Worm (Caenorhabditis elegans) whole organism, L3 larva: ENCODE data around the gene pgp-3.
A peak's percentile ranks its signal among the peaks of the same experiment; 100 is the strongest.

Experiments used
- R02D3.7 ChIP-seq: fragments of 150-350 bp; optimal IDR thresholded peaks from 2 replicates; lab custom pipeline; 2014; ENCODE audit warnings: missing biosample characterization, missing genetic modification characterization
- ZK546.5 ChIP-seq: sonication (generic microtip); optimal IDR thresholded peaks from 2 replicates; lab custom pipeline; 2017; ENCODE audit warnings: missing biosample characterization, missing genetic modification characterization
- aly-2 ChIP-seq: fragments of 150-350 bp; optimal IDR thresholded peaks from 2 replicates; lab custom pipeline; 2014; ENCODE audit warnings: missing biosample characterization, missing genetic modification characterization
- ama-1 ChIP-seq: fragments of 150-350 bp; optimal IDR thresholded peaks from 2 replicates; lab custom pipeline; 2018
- ceh-28 ChIP-seq: fragments of 150-350 bp; optimal IDR thresholded peaks from 2 replicates; lab custom pipeline; 2014; ENCODE audit warnings: missing biosample characterization, missing genetic modification reagents, missing genetic modification characterization
- ceh-9 ChIP-seq: sonication (generic microtip); optimal IDR thresholded peaks from 2 replicates; lab custom pipeline; 2018; ENCODE audit warnings: missing biosample characterization, missing genetic modification characterization
- daf-12 ChIP-seq: fragments of 150-350 bp; optimal IDR thresholded peaks from 2 replicates; lab custom pipeline; 2014; ENCODE audit warnings: missing biosample characterization, missing genetic modification reagents, missing genetic modification characterization
- egl-5 ChIP-seq: fragments of 150-350 bp; optimal IDR thresholded peaks from 2 replicates; lab custom pipeline; 2017; ENCODE audit warnings: missing biosample characterization, missing genetic modification reagents, missing genetic modification characterization, inconsistent platforms
- elt-1 ChIP-seq: fragments of 150-350 bp; optimal IDR thresholded peaks from 2 replicates; lab custom pipeline; 2014; ENCODE audit warnings: missing biosample characterization, missing genetic modification characterization
- elt-2 ChIP-seq: sonication (generic microtip); optimal IDR thresholded peaks from 2 replicates; lab custom pipeline; 2016; ENCODE audit warnings: missing genetic modification reagents, mild to moderate bottlenecking, missing genetic modification characterization, missing compliant biosample characterization
- elt-3 ChIP-seq, 3 experiments: fragments of 150-350 bp in 1 of 3; sonication (generic microtip) in 2 of 3; optimal IDR thresholded peaks; 2 replicates in 2 of 3; 4 replicates in 1 of 3; lab custom pipeline; 2014 to 2017; ENCODE audit warnings: missing biosample characterization in 3 of 3, missing genetic modification characterization in 3 of 3
- eor-1 ChIP-seq, 2 experiments: fragments of 150-350 bp; optimal IDR thresholded peaks; 2 replicates each; lab custom pipeline; 2014 to 2018; ENCODE audit warnings: missing biosample characterization in 2 of 2, missing genetic modification characterization in 2 of 2
- fkh-2 ChIP-seq: fragments of 150-350 bp; optimal IDR thresholded peaks from 2 replicates; lab custom pipeline; 2014; ENCODE audit warnings: missing biosample characterization, missing genetic modification reagents, missing genetic modification characterization
- fos-1 ChIP-seq: fragments of 150-350 bp; optimal IDR thresholded peaks from 2 replicates; lab custom pipeline; 2014; ENCODE audit warnings: missing biosample characterization, missing genetic modification characterization
- jun-1 ChIP-seq: fragments of 150-350 bp; optimal IDR thresholded peaks from 2 replicates; lab custom pipeline; 2014; ENCODE audit warnings: missing biosample characterization, missing genetic modification reagents, missing genetic modification characterization
- lin-15B ChIP-seq: fragments of 150-350 bp; optimal IDR thresholded peaks from 2 replicates; lab custom pipeline; 2014; ENCODE audit warnings: missing biosample characterization, missing genetic modification characterization
- lin-39 ChIP-seq: fragments of 150-350 bp; optimal IDR thresholded peaks from 2 replicates; lab custom pipeline; 2018; ENCODE audit warnings: missing biosample characterization, missing genetic modification reagents, missing genetic modification characterization
- lsy-12 ChIP-seq: sonication (generic microtip); optimal IDR thresholded peaks from 2 replicates; lab custom pipeline; 2016; ENCODE audit warnings: mild to moderate bottlenecking, missing genetic modification characterization, missing compliant biosample characterization
- mdl-1 ChIP-seq: fragments of 150-350 bp; optimal IDR thresholded peaks from 2 replicates; lab custom pipeline; 2014; ENCODE audit warnings: missing biosample characterization, missing genetic modification characterization
- nfya-1 ChIP-seq: sonication (generic microtip); optimal IDR thresholded peaks from 2 replicates; lab custom pipeline; 2017; ENCODE audit warnings: missing genetic modification characterization, mild to moderate bottlenecking, missing compliant biosample characterization, antibody characterized with exemption, moderate library complexity; ENCODE audit not compliant: insufficient read depth
- nhr-12 ChIP-seq: fragments of 150-350 bp; optimal IDR thresholded peaks from 2 replicates; lab custom pipeline; 2014; ENCODE audit warnings: missing biosample characterization, missing genetic modification characterization
- nhr-23 ChIP-seq: fragments of 150-350 bp; optimal IDR thresholded peaks from 2 replicates; lab custom pipeline; 2014; ENCODE audit warnings: missing biosample characterization, missing genetic modification reagents, missing genetic modification characterization
- nhr-237 ChIP-seq: fragments of 150-350 bp; optimal IDR thresholded peaks from 2 replicates; lab custom pipeline; 2014; ENCODE audit warnings: missing biosample characterization, missing genetic modification characterization
- nhr-25 ChIP-seq: sonication (generic microtip); optimal IDR thresholded peaks from 2 replicates; lab custom pipeline; 2017; ENCODE audit warnings: missing biosample characterization, missing genetic modification characterization
- nhr-43 ChIP-seq: sonication (generic microtip); optimal IDR thresholded peaks from 2 replicates; lab custom pipeline; 2016; ENCODE audit warnings: mild to moderate bottlenecking, missing genetic modification characterization, missing compliant biosample characterization; ENCODE audit not compliant: poor library complexity, severe bottlenecking
- nhr-67 ChIP-seq: fragments of 150-350 bp; optimal IDR thresholded peaks from 2 replicates; lab custom pipeline; 2014; ENCODE audit warnings: missing biosample characterization, missing genetic modification characterization
- nhr-76 ChIP-seq: fragments of 150-350 bp; sonication (generic microtip); optimal IDR thresholded peaks from 5 replicates; lab custom pipeline; 2014; ENCODE audit warnings: missing biosample characterization, missing genetic modification characterization
- nhr-77 ChIP-seq: fragments of 150-350 bp; optimal IDR thresholded peaks from 2 replicates; lab custom pipeline; 2014; ENCODE audit warnings: missing biosample characterization, missing genetic modification characterization
- pha-4 ChIP-seq: fragments of 150-350 bp; optimal IDR thresholded peaks from 2 replicates; lab custom pipeline; 2014; ENCODE audit warnings: missing biosample characterization, missing genetic modification reagents, missing genetic modification characterization
- pqm-1 ChIP-seq: fragments of 150-350 bp; optimal IDR thresholded peaks from 2 replicates; lab custom pipeline; 2017; ENCODE audit warnings: missing biosample characterization, missing genetic modification characterization, inconsistent platforms
- sea-2 ChIP-seq: fragments of 150-350 bp; sonication (generic microtip); optimal IDR thresholded peaks from 4 replicates; lab custom pipeline; 2014; ENCODE audit warnings: missing biosample characterization, missing genetic modification reagents, missing genetic modification characterization
- snpc-4 ChIP-seq: fragments of 150-350 bp; optimal IDR thresholded peaks from 2 replicates; lab custom pipeline; 2014; ENCODE audit warnings: missing biosample characterization, missing genetic modification characterization
- tbx-2 ChIP-seq: sonication (generic microtip); optimal IDR thresholded peaks from 2 replicates; lab custom pipeline; 2016; ENCODE audit warnings: mild to moderate bottlenecking, missing genetic modification characterization, missing compliant biosample characterization
- unc-39 ChIP-seq: sonication (generic microtip); optimal IDR thresholded peaks from 4 replicates; lab custom pipeline; 2017; ENCODE audit warnings: missing biosample characterization, missing genetic modification characterization
- unc-62 ChIP-seq: fragments of 150-350 bp; sonication (generic microtip); optimal IDR thresholded peaks from 4 replicates; lab custom pipeline; 2014; ENCODE audit warnings: missing biosample characterization, missing genetic modification reagents, missing genetic modification characterization
- zag-1 ChIP-seq: fragments of 150-350 bp; optimal IDR thresholded peaks from 2 replicates; lab custom pipeline; 2014; ENCODE audit warnings: missing biosample characterization, missing genetic modification characterization
- ztf-11 ChIP-seq: fragments of 150-350 bp; optimal IDR thresholded peaks from 2 replicates; lab custom pipeline; 2014; ENCODE audit warnings: missing biosample characterization, missing genetic modification characterization
- ztf-4 ChIP-seq: fragments of 150-350 bp; optimal IDR thresholded peaks from 2 replicates; lab custom pipeline; 2014; ENCODE audit warnings: missing biosample characterization, missing genetic modification characterization

Gene pgp-3

DNA sequence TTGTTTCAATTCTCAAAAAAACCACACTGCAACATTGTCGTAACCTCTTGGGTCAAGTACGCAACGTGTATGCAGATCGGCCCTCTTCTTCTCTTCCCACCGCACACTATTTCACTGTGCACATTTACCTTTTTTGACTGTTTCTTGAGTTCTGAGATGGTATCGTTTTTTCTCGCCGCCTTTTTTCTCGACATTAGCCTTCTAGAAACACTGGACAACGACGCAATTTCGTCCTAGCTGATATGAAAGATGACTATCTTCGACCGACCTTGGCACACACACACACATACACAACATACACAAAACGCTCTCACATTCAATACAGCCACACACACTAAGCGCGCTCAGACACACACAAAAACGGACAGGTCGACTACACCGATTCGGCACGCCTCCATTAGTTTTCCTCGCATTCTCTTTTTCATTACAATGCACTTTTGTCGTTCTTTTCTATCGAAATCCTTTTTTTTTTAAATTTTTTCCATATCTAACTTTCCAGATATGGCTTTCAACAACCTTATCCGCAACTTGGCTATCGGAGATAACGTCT is 12.5 kb upstream of the pgp-3 start, which contains the start of gene aco-1 (continued):
- TF ChIP-seq fos-1 (tag; lab: Kevin White, UChicago) (no peak), nhr-76 (tag; lab: Kevin White, UChicago) (no peak), unc-39 (tag; lab: Kevin White, UChicago) (no peak), nhr-23 (tag; lab: Kevin White, UChicago) (peak; percentile 58), ceh-9 (no peak)

DNA sequence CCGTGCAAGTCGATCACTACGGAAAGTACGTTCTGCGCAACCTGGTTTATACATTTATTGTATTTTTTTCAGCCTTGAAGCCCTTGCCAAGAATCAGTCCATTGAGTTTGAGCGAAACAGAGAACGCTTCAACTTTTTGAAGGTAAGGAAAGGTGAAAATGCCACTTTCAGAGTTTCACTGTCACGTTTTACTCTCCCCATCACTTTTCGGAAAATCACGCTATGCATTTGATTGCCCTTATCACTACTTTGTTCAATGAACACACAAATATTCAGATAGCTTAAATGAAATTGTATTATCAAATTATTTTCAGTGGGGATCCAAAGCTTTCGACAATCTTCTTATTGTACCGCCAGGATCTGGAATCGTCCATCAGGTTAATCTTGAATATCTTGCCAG is 11.5 kb upstream of the pgp-3 start:
- no peak for TF ChIP-seq nhr-12 (tag; lab: Kevin White, UChicago)
- TF ChIP-seq pha-4 = peak; percentile 42
- no peak for TF ChIP-seq ama-1 (lab: Kevin White, UChicago)
- TF ChIP-seq lin-39 = no peak
- no peak for TF ChIP-seq nhr-23 (tag; lab: Kevin White, UChicago)
- no peak for TF ChIP-seq sea-2 (GFP tag; lab: Kevin White, UChicago)
- TF ChIP-seq ceh-9 = no peak
- no peak for TF ChIP-seq nfya-1 (tag; lab: Kevin White, UChicago)
- TF ChIP-seq zag-1 (tag; lab: Kevin White, UChicago) = no peak
- TF ChIP-seq egl-5 (tag; lab: Kevin White, UChicago) = no peak
- no peak for TF ChIP-seq mdl-1
- no peak for TF ChIP-seq elt-1
- TF ChIP-seq ZK546.5 = no peak
- no peak for TF ChIP-seq nhr-43
- TF ChIP-seq fkh-2 (tag; lab: Kevin White, UChicago) = no peak
- no peak for TF ChIP-seq nhr-25 (tag; lab: Kevin White, UChicago)
- TF ChIP-seq R02D3.7 (tag; lab: Kevin White, UChicago) = no peak
- no peak for TF ChIP-seq fos-1 (tag; lab: Kevin White, UChicago)
- TF ChIP-seq lin-15B (tag; lab: Kevin White, UChicago) = no peak
- TF ChIP-seq aly-2 (tag; lab: Kevin White, UChicago) = no peak
- peak; percentile 60 for TF ChIP-seq elt-2 (tag; lab: Kevin White, UChicago)
- peak; percentile 77 for TF ChIP-seq pqm-1 (tag; lab: Kevin White, UChicago)
- no peak for TF ChIP-seq eor-1 (tag; optimal IDR thresholded peaks at IDR 0.05; lab: Kevin White, UChicago)
- TF ChIP-seq ceh-28 (tag; lab: Kevin White, UChicago) = no peak
- no peak for TF ChIP-seq nhr-67 (tag; lab: Kevin White, UChicago)

DNA sequence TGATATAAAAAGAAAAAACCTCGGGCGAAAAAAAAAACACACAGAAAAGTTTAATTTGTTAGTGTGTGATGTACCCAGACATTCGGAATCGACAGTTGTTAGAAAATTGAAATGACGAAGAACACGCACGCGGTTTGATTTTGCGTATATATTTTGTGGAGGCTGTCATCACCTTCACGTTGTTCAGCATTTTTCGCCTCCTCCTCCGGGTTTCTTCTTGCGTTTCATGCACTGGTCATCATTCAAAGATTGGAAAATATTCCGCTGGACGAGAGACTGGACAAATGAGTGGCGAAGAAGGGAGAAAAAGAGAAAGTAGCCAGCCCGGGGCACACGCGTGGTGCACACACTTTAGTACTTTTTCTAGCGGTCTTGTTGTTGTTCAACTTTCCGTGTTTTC is 7.1 kb upstream of the pgp-3 start:
- TF ChIP-seq nhr-25 (tag; lab: Kevin White, UChicago) (no peak), nhr-237 (tag; lab: Kevin White, UChicago) (no peak), tbx-2 (tag; lab: Kevin White, UChicago) (no peak), snpc-4 (tag; lab: Kevin White, UChicago) (no peak), jun-1 (no peak), ztf-4 (no peak), egl-5 (tag; lab: Kevin White, UChicago) (peak; percentile 7), nhr-77 (tag; lab: Kevin White, UChicago) (no peak), ZK546.5 (no peak), elt-3 (tag; optimal IDR thresholded peaks at IDR 0.05; lab: Kevin White, UChicago) (no peak), fkh-2 (tag; lab: Kevin White, UChicago) (no peak), eor-1 (tag; optimal IDR thresholded peaks at IDR 0.05; lab: Kevin White, UChicago) (no peak), lin-39 (peak; percentile 5), ceh-9 (no peak), ztf-11 (tag; lab: Kevin White, UChicago) (no peak)

DNA sequence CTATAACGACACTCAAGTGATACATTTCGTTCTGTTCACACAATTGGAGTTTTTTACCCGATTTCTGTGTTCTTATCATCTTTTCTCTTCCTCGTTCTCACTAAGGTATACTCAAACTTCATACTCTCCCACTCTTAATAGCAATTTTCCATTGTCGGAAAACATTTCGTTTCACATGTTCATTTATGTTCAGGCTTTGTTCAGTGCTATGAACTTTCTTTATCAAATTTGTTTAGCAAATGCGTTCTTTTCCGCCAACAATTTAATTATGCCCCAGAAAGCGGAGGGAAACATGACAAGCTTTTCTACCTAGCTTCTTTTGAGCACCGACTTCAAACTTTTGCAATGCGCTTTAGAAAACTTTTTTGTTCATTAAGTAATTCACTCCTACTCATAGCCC is 6.5 kb upstream of the pgp-3 start:
- TF ChIP-seq daf-12 (tag; lab: Kevin White, UChicago) = no peak
- TF ChIP-seq lsy-12 (tag; lab: Kevin White, UChicago) = no peak
- no peak for TF ChIP-seq mdl-1
- no peak for TF ChIP-seq nhr-77 (tag; lab: Kevin White, UChicago)
- TF ChIP-seq elt-2 (tag; lab: Kevin White, UChicago) = peak; percentile 52
- no peak for TF ChIP-seq unc-62 (GFP tag; lab: Kevin White, UChicago)
- TF ChIP-seq nhr-43 = no peak
- no peak for TF ChIP-seq fos-1 (tag; lab: Kevin White, UChicago)
- no peak for TF ChIP-seq tbx-2 (tag; lab: Kevin White, UChicago)
